Fruit fly (Drosophila melanogaster): ENCODE data around the gene Snx6.

- no peak for TF ChIP-seq psq (optimal IDR thresholded peaks at IDR 0.05)
- no peak for TF ChIP-seq CG8478 (optimal IDR thresholded peaks at IDR 0.05)
- TF ChIP-seq usp (GFP tag; optimal IDR thresholded peaks at IDR 0.05) = no peak
- no peak for TF ChIP-seq Dll (optimal IDR thresholded peaks at IDR 0.05)
Measured at dm6 chr2L:8266145-8266544, 45.6 kb upstream of the Snx6 start.
